Fruit fly (Drosophila melanogaster) Kc167 (cell line): ENCODE measurements around the gene ProtA.

Experiments used
- Myc ChIP-seq: fragments of >200 bp; optimal IDR thresholded peaks from 2 replicates; lab custom pipeline; 2017; ENCODE audit warnings: missing external identifiers
- Sin3A ChIP-seq: fragments of >200 bp; optimal IDR thresholded peaks from 2 replicates; lab custom pipeline; 2018; ENCODE audit warnings: missing external identifiers
- h ChIP-seq: fragments of >200 bp; optimal IDR thresholded peaks from 3 replicates; lab custom pipeline; 2018; ENCODE audit warnings: missing external identifiers
- insv ChIP-seq: fragments of >200 bp; optimal IDR thresholded peaks from 3 replicates; lab custom pipeline; 2018; ENCODE audit warnings: missing external identifiers
- psq ChIP-seq: fragments of >200 bp; optimal IDR thresholded peaks from 2 replicates; lab custom pipeline; 2017; ENCODE audit warnings: missing external identifiers
- ttk ChIP-seq: sonication (Bioruptor generic); optimal IDR thresholded peaks from 2 replicates; lab custom pipeline; 2017; ENCODE audit warnings: missing external identifiers

- TF ChIP-seq h (no peak), Sin3A (no peak), insv (lab: Kevin White, UChicago) (no peak), Myc (lab: Kevin White, UChicago) (no peak), psq (no peak), ttk (no peak)
Observed at dm6 chr2L:14887530-14887929, 6.1 kb upstream of the ProtA start.
